Fruit fly (Drosophila melanogaster) whole organism, wandering third instar larva: ENCODE data around the gene ksr.

Source experiments
- Abd-B ChIP-seq: fragments of >200 bp; optimal IDR thresholded peaks from 2 replicates; lab custom pipeline; 2017; ENCODE audit warnings: missing biosample characterization, missing genetic modification characterization
- CG32264 ChIP-seq: fragments of 200-800 bp; sonication (Bioruptor generic); optimal IDR thresholded peaks from 2 replicates; lab custom pipeline; 2016; ENCODE audit warnings: missing biosample characterization, missing genetic modification characterization
- CG9705 ChIP-seq: fragments of 200-800 bp; sonication (Bioruptor generic); optimal IDR thresholded peaks from 2 replicates; lab custom pipeline; 2018; ENCODE audit warnings: missing biosample characterization, mild to moderate bottlenecking, missing genetic modification characterization
- CrebA ChIP-seq: fragments of 200-800 bp; sonication (Bioruptor generic); optimal IDR thresholded peaks from 2 replicates; lab custom pipeline; 2016; ENCODE audit warnings: missing biosample characterization, mild to moderate bottlenecking, missing genetic modification characterization, borderline replicate concordance
- Dfd ChIP-seq: fragments of >200 bp; optimal IDR thresholded peaks from 2 replicates; lab custom pipeline; 2017; ENCODE audit warnings: missing biosample characterization, missing genetic modification characterization
- Dif ChIP-seq: fragments of 200-275, 200-300 bp; sonication (Bioruptor generic); optimal IDR thresholded peaks from 2 replicates; lab custom pipeline; 2018; ENCODE audit warnings: missing biosample characterization, missing genetic modification characterization; ENCODE audit not compliant: partially characterized antibody
- GATAd ChIP-seq: sonication (Bioruptor generic); optimal IDR thresholded peaks from 2 replicates; lab custom pipeline; 2016; ENCODE audit warnings: missing biosample characterization, missing genetic modification characterization
- HLH106 ChIP-seq: fragments of 200-800 bp; optimal IDR thresholded peaks from 3 replicates; lab custom pipeline; 2019; ENCODE audit warnings: missing biosample characterization, mild to moderate bottlenecking, missing genetic modification characterization, moderate library complexity
- Hnf4 ChIP-seq: fragments of 200-800 bp; sonication (Bioruptor generic); optimal IDR thresholded peaks from 2 replicates; lab custom pipeline; 2016; ENCODE audit warnings: missing biosample characterization, mild to moderate bottlenecking, missing genetic modification characterization
- Hr78 ChIP-seq: fragments of >200 bp; optimal IDR thresholded peaks from 2 replicates; lab custom pipeline; 2017; ENCODE audit warnings: missing biosample characterization, missing genetic modification characterization
- Hr83 ChIP-seq: fragments of 200-300 bp; sonication (Bioruptor generic); optimal IDR thresholded peaks from 2 replicates; lab custom pipeline; 2016; ENCODE audit warnings: missing biosample characterization, mild to moderate bottlenecking, missing genetic modification characterization, moderate library complexity; ENCODE audit not compliant: poor library complexity, severe bottlenecking
- Jra ChIP-seq: sonication (Bioruptor generic); optimal IDR thresholded peaks from 2 replicates; lab custom pipeline; 2016; ENCODE audit warnings: missing biosample characterization, missing genetic modification characterization
- Mio ChIP-seq: sonication (Bioruptor generic); optimal IDR thresholded peaks from 2 replicates; lab custom pipeline; 2016; ENCODE audit warnings: missing biosample characterization, missing genetic modification characterization
- Myc ChIP-seq: fragments of >200 bp; optimal IDR thresholded peaks from 2 replicates; lab custom pipeline; 2017
- N ChIP-seq: fragments of >200 bp; optimal IDR thresholded peaks from 2 replicates; lab custom pipeline; 2018; ENCODE audit warnings: missing biosample characterization, missing external identifiers, missing genetic modification characterization
- OdsH ChIP-seq: fragments of 200-800 bp; sonication (Bioruptor generic); optimal IDR thresholded peaks from 2 replicates; lab custom pipeline; 2016; ENCODE audit warnings: missing biosample characterization, mild to moderate bottlenecking, missing genetic modification characterization
- Rel ChIP-seq, 2 experiments: fragments of 200-800 bp; sonication (Bioruptor generic) in 1 of 2; optimal IDR thresholded peaks; 2 replicates in 1 of 2; 3 replicates in 1 of 2; lab custom pipeline; 2016 to 2019; ENCODE audit warnings: mild to moderate bottlenecking in 2 of 2, missing biosample characterization in 2 of 2, missing genetic modification characterization in 2 of 2, moderate library complexity in 1 of 2
- Sp1 ChIP-seq: fragments of 200-800 bp; sonication (Bioruptor generic); optimal IDR thresholded peaks from 3 replicates; lab custom pipeline; 2019; ENCODE audit warnings: missing biosample characterization, mild to moderate bottlenecking, missing genetic modification characterization, moderate library complexity
- Vsx2 ChIP-seq: fragments of 200-300, 225-300 bp; sonication (Bioruptor generic); optimal IDR thresholded peaks from 2 replicates; lab custom pipeline; 2018; ENCODE audit warnings: missing biosample characterization, missing genetic modification characterization; ENCODE audit not compliant: partially characterized antibody
- br ChIP-seq: fragments of 200-800 bp; sonication (Bioruptor generic); optimal IDR thresholded peaks from 2 replicates; lab custom pipeline; 2016; ENCODE audit warnings: missing biosample characterization, missing genetic modification characterization
- brk ChIP-seq: fragments of 200-800 bp; sonication (Bioruptor generic); optimal IDR thresholded peaks from 2 replicates; lab custom pipeline; 2016; ENCODE audit warnings: missing biosample characterization, mild to moderate bottlenecking, missing genetic modification characterization
- dl ChIP-seq, 2 experiments: fragments of 175-275, 200-275 bp in 1 of 2; fragments of 200-275 bp in 1 of 2; sonication (Bioruptor generic); optimal IDR thresholded peaks; lab custom pipeline; 2018; ENCODE audit warnings: mild to moderate bottlenecking in 2 of 2, missing biosample characterization in 2 of 2, missing genetic modification characterization in 2 of 2, moderate library complexity in 2 of 2; ENCODE audit not compliant: partially characterized antibody in 2 of 2, insufficient read depth in 1 of 2
- dmrt93B ChIP-seq: fragments of 200-800 bp; sonication (Bioruptor generic); optimal IDR thresholded peaks from 2 replicates; lab custom pipeline; 2018; ENCODE audit warnings: missing biosample characterization, mild to moderate bottlenecking, missing genetic modification characterization
- dsf ChIP-seq: sonication (Bioruptor generic); optimal IDR thresholded peaks from 2 replicates; lab custom pipeline; 2016; ENCODE audit warnings: missing biosample characterization, missing genetic modification characterization, borderline replicate concordance
- ey ChIP-seq: fragments of 200-800 bp; sonication (Bioruptor generic); optimal IDR thresholded peaks from 2 replicates; lab custom pipeline; 2016; ENCODE audit warnings: missing biosample characterization, missing genetic modification characterization
- foxo ChIP-seq, 2 experiments: fragments of 200-800 bp; sonication (Bioruptor generic); optimal IDR thresholded peaks; 2 replicates in 1 of 2; 3 replicates in 1 of 2; lab custom pipeline; 2016 to 2017; ENCODE audit warnings: missing biosample characterization in 2 of 2, missing genetic modification characterization in 2 of 2
- fru ChIP-seq: fragments of 200-800 bp; sonication (Bioruptor generic); optimal IDR thresholded peaks from 3 replicates; lab custom pipeline; 2016; ENCODE audit warnings: missing biosample characterization, mild to moderate bottlenecking, missing genetic modification characterization
- h ChIP-seq: fragments of 200-800 bp; sonication (Bioruptor generic); optimal IDR thresholded peaks from 3 replicates; lab custom pipeline; 2016; ENCODE audit warnings: missing biosample characterization, mild to moderate bottlenecking, missing genetic modification characterization
- jim ChIP-seq: fragments of 175-275, 200-325 bp; sonication (Bioruptor generic); optimal IDR thresholded peaks from 2 replicates; lab custom pipeline; 2016; ENCODE audit warnings: missing biosample characterization, mild to moderate bottlenecking, missing genetic modification characterization
- lola ChIP-seq: fragments of >200 bp; optimal IDR thresholded peaks from 2 replicates; lab custom pipeline; 2017; ENCODE audit warnings: missing biosample characterization, missing genetic modification characterization
- pan ChIP-seq: fragments of >200 bp; optimal IDR thresholded peaks from 2 replicates; lab custom pipeline; 2017
- psq ChIP-seq: fragments of 200-800 bp; sonication (Bioruptor generic); optimal IDR thresholded peaks from 3 replicates; lab custom pipeline; 2017; ENCODE audit warnings: missing biosample characterization, mild to moderate bottlenecking, missing genetic modification characterization, moderate library complexity
- rgr ChIP-seq: fragments of 200-800 bp; sonication (Bioruptor generic); optimal IDR thresholded peaks from 3 replicates; lab custom pipeline; 2016; ENCODE audit warnings: missing biosample characterization, mild to moderate bottlenecking, missing genetic modification characterization
- sage ChIP-seq: fragments of 200-800 bp; sonication (Bioruptor generic); optimal IDR thresholded peaks from 2 replicates; lab custom pipeline; 2016; ENCODE audit warnings: missing biosample characterization, mild to moderate bottlenecking, missing genetic modification characterization
- sv ChIP-seq: fragments of 200-800 bp; sonication (Bioruptor generic); optimal IDR thresholded peaks from 3 replicates; lab custom pipeline; 2016; ENCODE audit warnings: missing biosample characterization, missing genetic modification characterization
- tai ChIP-seq: sonication (Bioruptor generic); optimal IDR thresholded peaks from 2 replicates; lab custom pipeline; 2016; ENCODE audit warnings: missing biosample characterization, missing genetic modification characterization
- usp ChIP-seq: fragments of >200 bp; optimal IDR thresholded peaks from 2 replicates; lab custom pipeline; 2017; ENCODE audit warnings: missing biosample characterization, missing genetic modification characterization
- woc ChIP-seq: sonication (Bioruptor generic); optimal IDR thresholded peaks from 2 replicates; lab custom pipeline; 2016; ENCODE audit warnings: missing biosample characterization, mild to moderate bottlenecking, missing genetic modification characterization

The ksr gene

dm6 chr3R:5482790-5483189 is 916 bp downstream of the ksr start:
- TF ChIP-seq CG32264 (GFP tag; lab: Kevin White, UChicago), result no peak
- no peak for TF ChIP-seq HLH106 (tag; lab: Kevin White, UChicago)
- no peak for TF ChIP-seq woc
- no peak for TF ChIP-seq h (GFP tag; lab: Kevin White, UChicago)
- no peak for TF ChIP-seq jim (GFP tag; lab: Kevin White, UChicago)
- no peak for TF ChIP-seq dl (GFP tag; optimal IDR thresholded peaks at IDR 0.05; lab: Kevin White, UChicago; ENCODE audit: insufficient read depth in 1 of 2, partially characterized antibody in 2 of 2)
- TF ChIP-seq OdsH (GFP tag; lab: Kevin White, UChicago), result no peak
- TF ChIP-seq brk (GFP tag; lab: Kevin White, UChicago), result no peak
- no peak for TF ChIP-seq Abd-B (GFP tag; lab: Kevin White, UChicago)
- TF ChIP-seq Dfd, result no peak
- TF ChIP-seq Dif (GFP tag; lab: Kevin White, UChicago), result no peak
- TF ChIP-seq Hr78 (GFP tag; lab: Kevin White, UChicago), result no peak
- TF ChIP-seq Rel (GFP tag; optimal IDR thresholded peaks at IDR 0.05; lab: Kevin White, UChicago), result no peak
- TF ChIP-seq Rel (tag; optimal IDR thresholded peaks at IDR 0.05; lab: Kevin White, UChicago), result no peak
- no peak for TF ChIP-seq ey (GFP tag; lab: Kevin White, UChicago)
- TF ChIP-seq br (GFP tag; lab: Kevin White, UChicago), result no peak
- TF ChIP-seq psq (GFP tag; lab: Kevin White, UChicago), result no peak

dm6 chr3R:5474551-5474950 is 9.2 kb downstream of the ksr start, which contains the start of the genes CG45100, HDAC3 and Hcs:
CG45100 (minus strand) TSS chr3R:5474600.
HDAC3 (minus strand) TSS chr3R:5474600.
Hcs (plus strand) TSS chr3R:5474899.
- no peak for TF ChIP-seq Hr83
- no peak for TF ChIP-seq rgr (GFP tag; lab: Kevin White, UChicago)
- TF ChIP-seq psq (GFP tag; lab: Kevin White, UChicago), result peak; percentile 36
- no peak for TF ChIP-seq lola (GFP tag; lab: Kevin White, UChicago)
- TF ChIP-seq CG9705 (GFP tag; lab: Kevin White, UChicago), result peak; percentile 19
- peak; percentile 94 for TF ChIP-seq woc
- TF ChIP-seq N, result no peak
- no peak for TF ChIP-seq foxo (GFP tag; optimal IDR thresholded peaks at IDR 0.05; lab: Kevin White, UChicago)
- TF ChIP-seq ey (GFP tag; lab: Kevin White, UChicago), result peak; percentile 43
- TF ChIP-seq tai, result no peak
- TF ChIP-seq Vsx2, result no peak
- no peak for TF ChIP-seq dl (GFP tag; optimal IDR thresholded peaks at IDR 0.05; lab: Kevin White, UChicago; ENCODE audit: insufficient read depth in 1 of 2, partially characterized antibody in 2 of 2)
- TF ChIP-seq HLH106 (tag; lab: Kevin White, UChicago), result no peak
- TF ChIP-seq Hr78 (GFP tag; lab: Kevin White, UChicago), result no peak
- TF ChIP-seq sv (GFP tag; lab: Kevin White, UChicago), result peak; percentile 22
- TF ChIP-seq Dif (GFP tag; lab: Kevin White, UChicago), result no peak
- TF ChIP-seq Myc, result peak; percentile 100

- TF ChIP-seq GATAd (GFP tag; lab: Kevin White, UChicago) (no peak), jim (GFP tag; lab: Kevin White, UChicago) (no peak), Dfd (no peak), Abd-B (GFP tag; lab: Kevin White, UChicago) (no peak), lola (GFP tag; lab: Kevin White, UChicago) (no peak), Rel (GFP tag; optimal IDR thresholded peaks at IDR 0.05; lab: Kevin White, UChicago) (no peak), Rel (tag; optimal IDR thresholded peaks at IDR 0.05; lab: Kevin White, UChicago) (no peak), Myc (peak; percentile 97), foxo (GFP tag; optimal IDR thresholded peaks at IDR 0.05; lab: Kevin White, UChicago) (peak in 1 of 2 experiments; percentile 58), woc (peak; percentile 75), OdsH (GFP tag; lab: Kevin White, UChicago) (peak; percentile 48), h (GFP tag; lab: Kevin White, UChicago) (no peak), Dif (GFP tag; lab: Kevin White, UChicago) (no peak), dsf (GFP tag; lab: Kevin White, UChicago) (no peak), tai (no peak), Sp1 (GFP tag; lab: Kevin White, UChicago) (peak; percentile 73), dmrt93B (GFP tag; lab: Kevin White, UChicago) (no peak), CrebA (GFP tag; lab: Kevin White, UChicago) (no peak), br (GFP tag; lab: Kevin White, UChicago) (no peak), usp (no peak), Hr78 (GFP tag; lab: Kevin White, UChicago) (no peak), CG32264 (GFP tag; lab: Kevin White, UChicago) (no peak), sage (GFP tag; lab: Kevin White, UChicago) (no peak), sv (GFP tag; lab: Kevin White, UChicago) (no peak), rgr (GFP tag; lab: Kevin White, UChicago) (no peak), CG9705 (GFP tag; lab: Kevin White, UChicago) (peak; percentile 35), Jra (GFP tag; lab: Kevin White, UChicago) (no peak), Hr83 (no peak), HLH106 (tag; lab: Kevin White, UChicago) (peak; percentile 74), fru (GFP tag; lab: Kevin White, UChicago) (no peak), Hnf4 (GFP tag; lab: Kevin White, UChicago) (no peak), dl (GFP tag; optimal IDR thresholded peaks at IDR 0.05; lab: Kevin White, UChicago; ENCODE audit: insufficient read depth in 1 of 2, partially characterized antibody in 2 of 2) (no peak), brk (GFP tag; lab: Kevin White, UChicago) (no peak), Vsx2 (no peak), N (no peak), Mio (GFP tag; lab: Kevin White, UChicago) (no peak), pan (lab: Kevin White, UChicago) (no peak), ey (GFP tag; lab: Kevin White, UChicago) (no peak), psq (GFP tag; lab: Kevin White, UChicago) (peak; percentile 55)
- TF ChIP-seq, all 38 proteins: peak for 8
Observed at dm6 chr3R:5470586-5471283, 13.0 kb downstream of the ksr start, which contains the start of the genes mRpL44 and Snr1. mRpL44 (minus strand) TSS chr3R:5470636. Snr1 (plus strand) TSS chr3R:5470926.
